Fruit fly (Drosophila melanogaster) whole organism, embryonic: Measurements from ENCODE around the gene CG34049.

Experiments used
- Atf6 ChIP-seq: fragments of 200-800 bp; sonication (Bioruptor generic); IDR thresholded peaks from 2 replicates; pipeline ENCODE4 v1.3.6; 2022; ENCODE audit warnings: missing biosample characterization, missing genetic modification characterization
- B-H1 ChIP-seq: fragments of 200-800 bp; sonication (Bioruptor generic); IDR thresholded peaks from 3 replicates; pipeline ENCODE4 v1.3.6; 2022; ENCODE audit warnings: missing biosample characterization, missing genetic modification characterization
- CG10366 ChIP-seq: fragments of 200-800 bp; sonication (Bioruptor generic); IDR thresholded peaks from 2 replicates; pipeline ENCODE4 v1.3.6; 2022; ENCODE audit warnings: missing biosample characterization, missing genetic modification characterization
- CG10462 ChIP-seq: fragments of 200-800 bp; sonication (Bioruptor generic); optimal IDR thresholded peaks from 2 replicates; lab custom pipeline; 2016; ENCODE audit warnings: missing biosample characterization, missing genetic modification characterization
- CG10565 ChIP-seq: fragments of 200-800 bp; sonication (Bioruptor generic); optimal IDR thresholded peaks from 3 replicates; lab custom pipeline; 2016; ENCODE audit warnings: missing biosample characterization, mild to moderate bottlenecking, missing genetic modification characterization
- CG11247 ChIP-seq: fragments of 200-800 bp; sonication (Bioruptor generic); IDR thresholded peaks from 2 replicates; pipeline ENCODE4 v1.3.6; 2022; ENCODE audit warnings: missing biosample characterization, missing genetic modification characterization
- CG11560 ChIP-seq: fragments of 200-800 bp; sonication (Bioruptor generic); IDR thresholded peaks from 3 replicates; pipeline ENCODE4 v1.3.6; 2022; ENCODE audit warnings: missing biosample characterization, missing genetic modification characterization
- CG12236 ChIP-seq: fragments of 200-800 bp; sonication (Bioruptor generic); optimal IDR thresholded peaks from 2 replicates; lab custom pipeline; 2016; ENCODE audit warnings: missing biosample characterization, missing genetic modification characterization
- CG12659 ChIP-seq: fragments of 200-800 bp; sonication (Bioruptor generic); optimal IDR thresholded peaks from 3 replicates; lab custom pipeline; 2017; ENCODE audit warnings: mild to moderate bottlenecking, missing biosample characterization, missing genetic modification reagents, missing genetic modification characterization
- CG13424 ChIP-seq: fragments of 200-800 bp; sonication (Bioruptor generic); optimal IDR thresholded peaks from 2 replicates; lab custom pipeline; 2019; ENCODE audit warnings: missing biosample characterization, mild to moderate bottlenecking, missing genetic modification characterization, moderate library complexity
- CG15479 ChIP-seq: fragments of 200-800 bp; sonication (Bioruptor generic); optimal IDR thresholded peaks from 3 replicates; lab custom pipeline; 2019; ENCODE audit warnings: missing biosample characterization, mild to moderate bottlenecking, missing genetic modification characterization, moderate library complexity
- CG16815 ChIP-seq: fragments of 200-800 bp; sonication (Bioruptor generic); optimal IDR thresholded peaks from 3 replicates; lab custom pipeline; 2017; ENCODE audit warnings: missing biosample characterization, mild to moderate bottlenecking, missing genetic modification characterization
- CG18619 ChIP-seq: fragments of 200-800 bp; sonication (Bioruptor generic); optimal IDR thresholded peaks from 3 replicates; lab custom pipeline; 2017; ENCODE audit warnings: missing biosample characterization, mild to moderate bottlenecking, missing genetic modification characterization
- CG3065 ChIP-seq: fragments of 200-800 bp; sonication (Bioruptor generic); optimal IDR thresholded peaks from 2 replicates; lab custom pipeline; 2016; ENCODE audit warnings: missing biosample characterization, missing genetic modification characterization
- CG31441 ChIP-seq: fragments of 200-800 bp; sonication (Bioruptor generic); IDR thresholded peaks from 2 replicates; pipeline ENCODE4 v1.3.6; 2022; ENCODE audit warnings: missing biosample characterization, missing genetic modification characterization
- CG34376 ChIP-seq: fragments of 200-800 bp; sonication (Bioruptor generic); optimal IDR thresholded peaks from 2 replicates; lab custom pipeline; 2018; ENCODE audit warnings: missing biosample characterization, mild to moderate bottlenecking, missing genetic modification characterization
- CG3995 ChIP-seq: fragments of 200-800 bp; sonication (Bioruptor generic); optimal IDR thresholded peaks from 3 replicates; lab custom pipeline; 2016; ENCODE audit warnings: missing biosample characterization, missing genetic modification characterization
- CG4707 ChIP-seq: fragments of 200-800 bp; sonication (Bioruptor generic); optimal IDR thresholded peaks from 2 replicates; lab custom pipeline; 2018; ENCODE audit warnings: missing biosample characterization, mild to moderate bottlenecking, missing genetic modification characterization, moderate library complexity
- CG8089 ChIP-seq: fragments of 200-800 bp; sonication (Bioruptor generic); optimal IDR thresholded peaks from 3 replicates; lab custom pipeline; 2016; ENCODE audit warnings: missing biosample characterization, missing genetic modification characterization
- CG9727 ChIP-seq: fragments of 200-800 bp; sonication (Bioruptor generic); optimal IDR thresholded peaks from 3 replicates; lab custom pipeline; 2017; ENCODE audit warnings: missing biosample characterization, mild to moderate bottlenecking, missing genetic modification characterization
- D19B ChIP-seq: fragments of 200-800 bp; sonication (Bioruptor generic); optimal IDR thresholded peaks from 2 replicates; lab custom pipeline; 2017; ENCODE audit warnings: missing biosample characterization, mild to moderate bottlenecking, missing genetic modification characterization
- Dad ChIP-seq: fragments of 200-800 bp; sonication (Bioruptor generic); optimal IDR thresholded peaks from 3 replicates; lab custom pipeline; 2016; ENCODE audit warnings: missing biosample characterization, missing genetic modification characterization
- Deaf1 ChIP-seq: fragments of 200-800 bp; optimal IDR thresholded peaks from 3 replicates; lab custom pipeline; 2019; ENCODE audit warnings: missing biosample characterization, mild to moderate bottlenecking, missing genetic modification characterization, moderate library complexity
- Doc3 ChIP-seq: fragments of 200-800 bp; sonication (Bioruptor generic); IDR thresholded peaks from 3 replicates; pipeline ENCODE4 v1.3.6; 2022; ENCODE audit warnings: missing biosample characterization, missing genetic modification characterization; ENCODE audit not compliant: partially characterized antibody
- E2f1 ChIP-seq: fragments of 200-800 bp; sonication (Bioruptor generic); IDR thresholded peaks from 2 replicates; pipeline ENCODE4 v1.3.6; 2022; ENCODE audit warnings: missing biosample characterization, missing genetic modification characterization
- Fer1 ChIP-seq: fragments of 200-800 bp; sonication (Bioruptor generic); optimal IDR thresholded peaks from 2 replicates; lab custom pipeline; 2017; ENCODE audit warnings: missing biosample characterization, mild to moderate bottlenecking, missing genetic modification characterization
- HLH54F ChIP-seq: fragments of 200-800 bp; sonication (Bioruptor generic); optimal IDR thresholded peaks from 3 replicates; lab custom pipeline; 2016; ENCODE audit warnings: missing biosample characterization, missing genetic modification characterization
- Hr39 ChIP-seq: fragments of >200 bp; optimal IDR thresholded peaks from 2 replicates; lab custom pipeline; 2017
- MBD-R2 ChIP-seq: fragments of 200-800 bp; sonication (Bioruptor generic); IDR thresholded peaks from 2 replicates; pipeline ENCODE4 v1.3.6; 2022; ENCODE audit warnings: missing biosample characterization, missing genetic modification characterization
- Sry-δ ChIP-seq: fragments of 200-800 bp; sonication (Bioruptor generic); optimal IDR thresholded peaks from 2 replicates; lab custom pipeline; 2016; ENCODE audit warnings: missing biosample characterization, missing genetic modification characterization
- bab2 ChIP-seq: fragments of 200-800 bp; sonication (Bioruptor generic); optimal IDR thresholded peaks from 2 replicates; lab custom pipeline; 2016; ENCODE audit warnings: missing biosample characterization, missing genetic modification characterization
- bigmax ChIP-seq: fragments of 200-800 bp; sonication (Bioruptor generic); optimal IDR thresholded peaks from 2 replicates; lab custom pipeline; 2018; ENCODE audit warnings: missing biosample characterization, mild to moderate bottlenecking, missing genetic modification characterization
- chm ChIP-seq: fragments of 200-800 bp; sonication (Bioruptor generic); IDR thresholded peaks from 2 replicates; pipeline ENCODE4 v1.3.6; 2022; ENCODE audit warnings: missing biosample characterization, missing genetic modification characterization
- danr ChIP-seq: fragments of 200-800 bp; sonication (Bioruptor generic); IDR thresholded peaks from 2 replicates; pipeline ENCODE4 v1.3.6; 2022; ENCODE audit warnings: missing biosample characterization, missing genetic modification characterization
- dmrt99B ChIP-seq: fragments of 200-800 bp; sonication (Bioruptor generic); optimal IDR thresholded peaks from 2 replicates; lab custom pipeline; 2018; ENCODE audit warnings: missing biosample characterization, mild to moderate bottlenecking, missing genetic modification characterization, moderate library complexity
- grau ChIP-seq: fragments of 200-800 bp; optimal IDR thresholded peaks from 3 replicates; lab custom pipeline; 2019; ENCODE audit warnings: missing biosample characterization, mild to moderate bottlenecking, missing genetic modification characterization, moderate library complexity
- gsb ChIP-seq: fragments of 200-800 bp; sonication (Bioruptor generic); IDR thresholded peaks from 2 replicates; pipeline ENCODE4 v1.3.6; 2022; ENCODE audit warnings: missing biosample characterization, missing genetic modification characterization
- h ChIP-seq: fragments of >200 bp; optimal IDR thresholded peaks from 2 replicates; lab custom pipeline; 2017
- jumu ChIP-seq: fragments of 200-800 bp; sonication (Bioruptor generic); optimal IDR thresholded peaks from 3 replicates; lab custom pipeline; 2016; ENCODE audit warnings: missing biosample characterization, missing genetic modification characterization
- oc ChIP-seq: fragments of 200-800 bp; sonication (Bioruptor generic); optimal IDR thresholded peaks from 2 replicates; lab custom pipeline; 2018; ENCODE audit warnings: missing biosample characterization, mild to moderate bottlenecking, missing genetic modification characterization, moderate library complexity
- salm ChIP-seq: fragments of 200-800 bp; sonication (Bioruptor generic); optimal IDR thresholded peaks from 2 replicates; lab custom pipeline; 2018; ENCODE audit warnings: missing biosample characterization, mild to moderate bottlenecking, missing genetic modification characterization
- schlank ChIP-seq: fragments of 200-800 bp; sonication (Bioruptor generic); optimal IDR thresholded peaks from 2 replicates; lab custom pipeline; 2018; ENCODE audit warnings: missing biosample characterization, mild to moderate bottlenecking, missing genetic modification characterization
- sens ChIP-seq: fragments of 200-800 bp; sonication (Bioruptor generic); peaks from one replicate; lab custom pipeline; 2016; ENCODE audit warnings: missing biosample characterization, missing genetic modification characterization
- sens-2 ChIP-seq: fragments of 200-800 bp; sonication (Bioruptor generic); IDR thresholded peaks from 2 replicates; pipeline ENCODE4 v1.3.6; 2022; ENCODE audit warnings: missing biosample characterization, missing genetic modification characterization
- shn ChIP-seq: fragments of 200-800 bp; sonication (Bioruptor generic); optimal IDR thresholded peaks from 3 replicates; lab custom pipeline; 2016; ENCODE audit warnings: missing biosample characterization, missing genetic modification characterization
- sqz ChIP-seq: fragments of 200-800 bp; sonication (Bioruptor generic); optimal IDR thresholded peaks from 3 replicates; lab custom pipeline; 2018; ENCODE audit warnings: missing biosample characterization, mild to moderate bottlenecking, missing genetic modification characterization
- sr ChIP-seq: fragments of 200-800 bp; sonication (Bioruptor generic); IDR thresholded peaks from 3 replicates; pipeline ENCODE4 v1.3.6; 2022; ENCODE audit warnings: missing biosample characterization, missing genetic modification characterization
- sug ChIP-seq: fragments of 200-800 bp; optimal IDR thresholded peaks from 2 replicates; lab custom pipeline; 2019; ENCODE audit warnings: missing biosample characterization, mild to moderate bottlenecking, missing genetic modification characterization, moderate library complexity
- tap ChIP-seq: fragments of 200-800 bp; optimal IDR thresholded peaks from 3 replicates; lab custom pipeline; 2019; ENCODE audit warnings: missing biosample characterization, mild to moderate bottlenecking, missing genetic modification characterization, moderate library complexity
- toy ChIP-seq: fragments of 200-800 bp; sonication (Bioruptor generic); IDR thresholded peaks from 2 replicates; pipeline ENCODE4 v1.3.6; 2022; ENCODE audit warnings: missing biosample characterization, missing genetic modification characterization
- trem ChIP-seq: fragments of 200-800 bp; optimal IDR thresholded peaks from 3 replicates; lab custom pipeline; 2019; ENCODE audit warnings: missing biosample characterization, mild to moderate bottlenecking, missing genetic modification characterization, moderate library complexity
- unpg ChIP-seq: fragments of 200-800 bp; sonication (Bioruptor generic); optimal IDR thresholded peaks from 3 replicates; lab custom pipeline; 2018; ENCODE audit warnings: missing biosample characterization, mild to moderate bottlenecking, missing genetic modification characterization, moderate library complexity
- vvl ChIP-seq: fragments of 200-800 bp; sonication (Bioruptor generic); IDR thresholded peaks from 2 replicates; pipeline ENCODE4 v1.3.6; 2022; ENCODE audit warnings: missing biosample characterization, missing genetic modification characterization

The CG34049 gene

DNA sequence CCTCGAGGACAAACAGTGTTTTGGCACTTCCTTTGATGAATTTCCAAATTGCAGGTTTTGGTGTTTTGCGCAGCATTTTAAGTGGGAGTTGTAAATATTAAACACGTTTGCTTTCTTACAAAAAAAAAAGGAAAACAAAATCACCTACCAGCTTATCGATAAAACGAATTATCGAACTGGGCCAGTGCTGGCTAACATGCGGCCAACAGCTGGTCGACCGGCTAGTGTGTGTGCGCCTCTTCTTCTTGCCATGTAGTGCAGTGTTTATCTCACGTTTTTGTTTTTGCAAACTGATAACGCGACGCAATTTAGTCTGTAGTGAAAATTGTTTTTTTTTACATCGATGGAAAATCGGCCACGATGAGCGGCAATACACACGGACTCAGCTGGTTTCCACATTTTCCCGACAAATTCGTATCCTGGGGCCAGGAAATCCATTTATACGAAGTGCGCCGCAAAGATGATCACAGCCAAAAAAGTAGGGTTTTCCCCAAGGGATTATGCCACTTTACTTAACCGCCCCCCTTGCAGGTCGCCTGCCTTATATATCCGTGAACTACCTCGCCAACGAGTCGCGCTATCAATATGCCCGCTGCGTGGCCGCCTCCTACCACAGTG is 47.9 kb downstream of the CG34049 start, which contains the start of the genes CG15386, CG42371 and mio (continued):
- peak; percentile 98 for TF ChIP-seq MBD-R2 (GFP tag; lab: Robert Waterston, UW)
- no peak for TF ChIP-seq B-H1 (GFP tag; lab: Robert Waterston, UW)
- TF ChIP-seq CG15479 (GFP tag; lab: Kevin White, UChicago): peak; percentile 20
- peak; percentile 17 for TF ChIP-seq grau (tag; lab: Kevin White, UChicago)
- TF ChIP-seq sug (tag; lab: Kevin White, UChicago): peak; percentile 37
- no peak for TF ChIP-seq vvl (GFP tag; lab: Robert Waterston, UW)
- no peak for TF ChIP-seq E2f1 (GFP tag; lab: Robert Waterston, UW)
- TF ChIP-seq CG12236 (GFP tag; lab: Kevin White, UChicago): no peak
- TF ChIP-seq CG3995 (GFP tag; lab: Kevin White, UChicago): peak; percentile 41
- TF ChIP-seq gsb (GFP tag; lab: Robert Waterston, UW): no peak
- peak; percentile 42 for TF ChIP-seq Fer1 (GFP tag; lab: Kevin White, UChicago)
- TF ChIP-seq sqz: peak; percentile 49
- no peak for TF ChIP-seq CG10462 (GFP tag; lab: Kevin White, UChicago)
- TF ChIP-seq Dad (GFP tag; lab: Kevin White, UChicago): no peak
- TF ChIP-seq Atf6: 0 out of 2 replicates have a peak, but pooled peaks have one; percentile 19
- TF ChIP-seq trem (tag; lab: Kevin White, UChicago): peak; percentile 8
- TF ChIP-seq CG10366 (GFP tag; lab: Robert Waterston, UW): no peak
- no peak for TF ChIP-seq oc
- TF ChIP-seq bab2 (GFP tag; lab: Kevin White, UChicago): no peak
- no peak for TF ChIP-seq CG11247 (GFP tag; lab: Robert Waterston, UW)
- peak; percentile 52 for TF ChIP-seq CG12659 (GFP tag; lab: Kevin White, UChicago)
- no peak for TF ChIP-seq HLH54F (GFP tag; lab: Kevin White, UChicago)
- no peak for TF ChIP-seq chm (GFP tag; lab: Robert Waterston, UW)
- no peak for TF ChIP-seq D19B (GFP tag; lab: Kevin White, UChicago)
- no peak for TF ChIP-seq danr
- no peak for TF ChIP-seq CG9727 (GFP tag; lab: Kevin White, UChicago)
- TF ChIP-seq toy (GFP tag; lab: Robert Waterston, UW): no peak
- TF ChIP-seq CG16815 (GFP tag; lab: Kevin White, UChicago): no peak
- TF ChIP-seq CG8089 (GFP tag; lab: Kevin White, UChicago): no peak
- TF ChIP-seq CG34376 (GFP tag; lab: Kevin White, UChicago): peak; percentile 68
- no peak for TF ChIP-seq sens-2
- TF ChIP-seq salm (tag; lab: Kevin White, UChicago): no peak
- no peak for TF ChIP-seq tap (tag; lab: Kevin White, UChicago)
- TF ChIP-seq CG3065 (GFP tag; lab: Kevin White, UChicago): no peak
- TF ChIP-seq CG31441 (GFP tag; lab: Robert Waterston, UW): no peak
- TF ChIP-seq sr (GFP tag; lab: Robert Waterston, UW): no peak
- TF ChIP-seq h: no peak
- no peak for TF ChIP-seq Doc3 (GFP tag; lab: Robert Waterston, UW)
- TF ChIP-seq CG18619 (GFP tag; lab: Kevin White, UChicago): no peak
- TF ChIP-seq CG10565: no peak
- TF ChIP-seq dmrt99B (tag; lab: Kevin White, UChicago): no peak
- TF ChIP-seq unpg (GFP tag; lab: Kevin White, UChicago): no peak
- TF ChIP-seq jumu (GFP tag; lab: Kevin White, UChicago): no peak
- TF ChIP-seq CG11560 (tag; lab: Robert Waterston, UW): no peak
- TF ChIP-seq Deaf1: no peak
- TF ChIP-seq sens (GFP tag; lab: Kevin White, UChicago): peak; percentile 58
- no peak for TF ChIP-seq schlank
- no peak for TF ChIP-seq bigmax
- TF ChIP-seq CG13424 (tag; lab: Kevin White, UChicago): no peak
- peak; percentile 55 for TF ChIP-seq Sry-δ (GFP tag; lab: Kevin White, UChicago)
- TF ChIP-seq Hr39 (lab: Kevin White, UChicago): no peak
- no peak for TF ChIP-seq CG4707 (GFP tag; lab: Kevin White, UChicago)
- TF ChIP-seq shn (GFP tag; lab: Kevin White, UChicago): no peak
